Worm (Caenorhabditis elegans) whole organism, early embryonic: ENCODE measurements around the gene ceh-30.

Source experiments
- B0310.2 ChIP-seq: sonication (generic microtip); optimal IDR thresholded peaks from 2 replicates; lab custom pipeline; 2016; ENCODE audit warnings: mild to moderate bottlenecking, missing genetic modification characterization, missing compliant biosample characterization
- F13C5.2 ChIP-seq: sonication (generic microtip); optimal IDR thresholded peaks from 2 replicates; lab custom pipeline; 2017; ENCODE audit warnings: mild to moderate bottlenecking, missing genetic modification characterization, inconsistent platforms, missing compliant biosample characterization
- aly-1 ChIP-seq: sonication (generic microtip); optimal IDR thresholded peaks from 2 replicates; lab custom pipeline; 2016; ENCODE audit warnings: missing genetic modification characterization, missing compliant biosample characterization
- ama-1 ChIP-seq: fragments of 150-350 bp; optimal IDR thresholded peaks from 2 replicates; lab custom pipeline; 2014
- ceh-13 ChIP-seq: fragments of 200-800 bp; sonication (Bioruptor generic); optimal IDR thresholded peaks from 2 replicates; lab custom pipeline; 2018; ENCODE audit warnings: mild to moderate bottlenecking, missing genetic modification characterization, missing compliant biosample characterization
- ceh-36 ChIP-seq: sonication (generic microtip); optimal IDR thresholded peaks from 2 replicates; lab custom pipeline; 2016; ENCODE audit warnings: missing genetic modification characterization, inconsistent platforms, missing compliant biosample characterization
- ets-7 ChIP-seq: sonication (generic microtip); optimal IDR thresholded peaks from 2 replicates; lab custom pipeline; 2016; ENCODE audit warnings: missing genotype, missing genetic modification characterization, missing compliant biosample characterization
- flt-1 ChIP-seq: fragments of 200-800 bp; sonication (Bioruptor generic); IDR thresholded peaks from 2 replicates; pipeline ENCODE4 v1.3.6; 2022; ENCODE audit warnings: missing genetic modification characterization, missing compliant biosample characterization
- hmbx-1 ChIP-seq: sonication (generic microtip); optimal IDR thresholded peaks from 2 replicates; lab custom pipeline; 2016; ENCODE audit warnings: mild to moderate bottlenecking, missing genetic modification characterization, missing compliant biosample characterization
- hmg-4 ChIP-seq: fragments of 200-800 bp; sonication (Bioruptor generic); optimal IDR thresholded peaks from 2 replicates; lab custom pipeline; 2018; ENCODE audit warnings: mild to moderate bottlenecking, missing genetic modification characterization, missing compliant biosample characterization
- hnd-1 ChIP-seq: sonication (generic microtip); optimal IDR thresholded peaks from 2 replicates; lab custom pipeline; 2016; ENCODE audit warnings: missing genetic modification characterization, missing compliant biosample characterization
- pes-1 ChIP-seq: fragments of 200-800 bp; sonication (Bioruptor generic); IDR thresholded peaks from 2 replicates; pipeline ENCODE4 v1.3.6; 2022; ENCODE audit warnings: missing genetic modification reagents, missing genetic modification characterization, missing compliant biosample characterization
- scrt-1 ChIP-seq: fragments of 200-800 bp; sonication (Bioruptor generic); IDR thresholded peaks from 2 replicates; pipeline ENCODE4 v1.3.6; 2022; ENCODE audit warnings: missing genetic modification characterization, missing compliant biosample characterization
- sea-1 ChIP-seq: fragments of 200-800 bp; sonication (Bioruptor generic); conservative IDR thresholded peaks from 2 replicates; pipeline ENCODE4 v1.3.6; 2022; ENCODE audit warnings: missing genetic modification characterization, missing compliant biosample characterization
- tbx-11 ChIP-seq: fragments of 200-800 bp; sonication (Bioruptor generic); IDR thresholded peaks from 2 replicates; pipeline ENCODE4 v1.3.6; 2022; ENCODE audit warnings: missing genetic modification characterization, missing compliant biosample characterization
- tbx-37 ChIP-seq: fragments of 200-800 bp; sonication (Bioruptor generic); conservative IDR thresholded peaks from 2 replicates; pipeline ENCODE4 v1.3.6; 2022; ENCODE audit warnings: missing genetic modification reagents, missing genetic modification characterization, missing compliant biosample characterization
- tra-4 ChIP-seq: sonication (generic microtip); optimal IDR thresholded peaks from 2 replicates; lab custom pipeline; 2017; ENCODE audit warnings: missing genetic modification characterization, missing compliant biosample characterization

Gene ceh-30

DNA sequence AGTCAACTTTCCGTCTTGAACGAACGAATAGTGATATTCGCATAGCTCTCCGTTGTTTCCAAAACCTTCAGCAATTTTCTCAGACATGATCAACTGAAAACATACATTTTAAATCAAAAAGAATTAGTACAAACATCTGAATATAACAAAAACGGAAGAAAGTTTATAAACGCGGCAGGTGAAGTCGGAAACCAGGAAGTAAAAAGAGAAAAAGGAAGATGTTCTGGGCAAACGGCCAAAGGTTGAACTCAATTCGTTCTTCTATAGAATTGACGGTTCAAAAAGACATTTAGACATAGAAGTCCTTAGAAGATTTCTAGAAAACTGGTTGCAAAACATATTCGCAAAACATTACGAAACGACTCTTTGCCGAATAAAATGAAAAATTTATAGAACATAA lies 23.9 kb downstream of the ceh-30 start, which contains the start of gene F52E4.5:
F52E4.5 (minus strand) TSS at position 101 of the 400 bp plus-strand sequence.
- TF ChIP-seq B0310.2: no peak
- no peak for TF ChIP-seq flt-1
- TF ChIP-seq ceh-13: no peak
- no peak for TF ChIP-seq F13C5.2
- no peak for TF ChIP-seq tbx-37 (GFP tag; lab: Robert Waterston, UW)
- TF ChIP-seq hnd-1 (tag; lab: Kevin White, UChicago): no peak
- no peak for TF ChIP-seq ets-7 (tag; lab: Kevin White, UChicago)
- TF ChIP-seq hmg-4 (GFP tag; lab: Kevin White, UChicago): no peak
- no peak for TF ChIP-seq tra-4
- no peak for TF ChIP-seq tbx-11
- no peak for TF ChIP-seq ama-1 (lab: Kevin White, UChicago)
- TF ChIP-seq pes-1 (GFP tag; lab: Robert Waterston, UW): no peak
- no peak for TF ChIP-seq ceh-36
- TF ChIP-seq aly-1 (tag; lab: Kevin White, UChicago): no peak
- no peak for TF ChIP-seq sea-1
- TF ChIP-seq hmbx-1 (tag; lab: Kevin White, UChicago): no peak
- no peak for TF ChIP-seq scrt-1 (GFP tag; lab: Robert Waterston, UW)

DNA sequence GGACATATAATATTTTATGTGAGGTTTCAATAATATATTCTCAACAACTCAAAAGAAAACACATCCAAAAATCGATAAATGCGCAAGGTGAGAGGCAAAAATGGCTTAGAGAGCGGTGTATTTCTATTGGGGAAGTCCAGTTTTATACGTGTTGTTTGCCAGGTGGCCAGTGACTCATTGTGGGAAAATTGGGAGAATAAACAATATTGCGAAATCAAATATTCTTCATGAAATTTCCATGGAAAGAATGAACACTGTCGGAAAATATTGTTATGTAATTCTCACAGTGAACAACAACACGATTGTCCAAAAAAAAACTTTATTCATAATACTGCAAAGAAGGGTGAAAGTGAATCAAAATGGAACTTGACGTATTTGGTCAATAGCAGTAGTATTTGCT lies 24.3 kb downstream of the ceh-30 start:
- no peak for TF ChIP-seq pes-1 (GFP tag; lab: Robert Waterston, UW)
- no peak for TF ChIP-seq ceh-36
- no peak for TF ChIP-seq ets-7 (tag; lab: Kevin White, UChicago)
- TF ChIP-seq F13C5.2: no peak
- TF ChIP-seq tbx-37 (GFP tag; lab: Robert Waterston, UW): no peak
- no peak for TF ChIP-seq ceh-13
- TF ChIP-seq sea-1: no peak
- TF ChIP-seq scrt-1 (GFP tag; lab: Robert Waterston, UW): no peak
- no peak for TF ChIP-seq tra-4
- no peak for TF ChIP-seq ama-1 (lab: Kevin White, UChicago)
- TF ChIP-seq hmbx-1 (tag; lab: Kevin White, UChicago): no peak
- TF ChIP-seq aly-1 (tag; lab: Kevin White, UChicago): no peak
- TF ChIP-seq tbx-11: no peak
- no peak for TF ChIP-seq flt-1
- TF ChIP-seq hmg-4 (GFP tag; lab: Kevin White, UChicago): no peak
- TF ChIP-seq B0310.2: no peak
- TF ChIP-seq hnd-1 (tag; lab: Kevin White, UChicago): no peak

DNA sequence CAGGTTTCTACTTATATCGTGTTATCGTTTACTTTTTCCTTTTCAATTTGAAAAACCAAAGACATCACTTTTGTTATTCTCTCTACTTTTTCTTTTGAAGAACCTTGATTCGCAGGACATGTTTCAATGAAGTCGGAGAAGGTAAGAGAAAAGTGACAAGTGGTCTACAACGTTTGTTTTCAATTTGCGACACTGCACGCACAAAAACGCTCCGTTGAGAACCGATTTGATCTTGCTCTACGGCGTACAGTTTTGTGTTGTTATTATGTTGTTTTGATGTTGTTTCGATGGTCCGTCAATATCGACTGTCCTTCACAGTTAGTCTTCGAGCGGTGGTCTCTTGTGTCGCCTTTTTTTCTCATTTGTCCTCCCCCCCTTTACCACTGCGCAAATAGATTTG lies 26.0 kb downstream of the ceh-30 start, which contains the start of gene pccb-1:
pccb-1 (plus strand) TSS at position 127 of the 400 bp plus-strand sequence.
- TF ChIP-seq scrt-1 (GFP tag; lab: Robert Waterston, UW) (no peak), ets-7 (tag; lab: Kevin White, UChicago) (no peak), flt-1 (no peak), ceh-36 (no peak), aly-1 (tag; lab: Kevin White, UChicago) (no peak), hmbx-1 (tag; lab: Kevin White, UChicago) (no peak), sea-1 (no peak), tbx-37 (GFP tag; lab: Robert Waterston, UW) (no peak), tbx-11 (no peak), pes-1 (GFP tag; lab: Robert Waterston, UW) (no peak), ama-1 (lab: Kevin White, UChicago) (no peak), tra-4 (no peak), hmg-4 (GFP tag; lab: Kevin White, UChicago) (no peak), ceh-13 (no peak), F13C5.2 (no peak), hnd-1 (tag; lab: Kevin White, UChicago) (no peak), B0310.2 (no peak)

ce11 chrX:3089894-3090414 lies 26.6 kb downstream of the ceh-30 start:
- TF ChIP-seq aly-1 (tag; lab: Kevin White, UChicago): no peak

- TF ChIP-seq ceh-36 (no peak), sea-1 (no peak), ets-7 (tag; lab: Kevin White, UChicago) (no peak)
These were observed 27.9 kb downstream of the ceh-30 start for ce11 chrX:3091119-3091746.

DNA sequence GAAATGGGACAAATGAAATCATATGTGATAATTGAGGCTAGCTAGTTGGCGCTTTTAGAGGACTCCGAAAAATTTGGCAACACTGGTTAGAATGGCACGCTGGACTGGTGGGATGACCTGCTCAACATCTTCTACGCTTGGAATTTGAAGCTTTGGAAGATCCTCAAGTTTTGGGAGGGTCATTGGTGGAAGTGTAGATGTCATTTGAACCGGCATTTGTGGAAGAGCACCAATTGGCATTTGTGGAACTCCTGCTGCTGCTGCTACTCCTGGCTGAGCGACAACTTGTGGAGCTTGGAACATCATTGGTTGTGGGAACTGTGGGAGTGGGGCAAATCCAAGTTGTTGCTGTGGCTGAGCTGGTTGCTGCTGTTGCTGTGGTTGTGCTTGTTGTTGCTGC lies 29.1 kb downstream of the ceh-30 start:
- TF ChIP-seq B0310.2: no peak
- TF ChIP-seq ceh-36: no peak
- no peak for TF ChIP-seq scrt-1 (GFP tag; lab: Robert Waterston, UW)
- no peak for TF ChIP-seq F13C5.2
- no peak for TF ChIP-seq ets-7 (tag; lab: Kevin White, UChicago)
- no peak for TF ChIP-seq hmbx-1 (tag; lab: Kevin White, UChicago)
- TF ChIP-seq hnd-1 (tag; lab: Kevin White, UChicago): no peak
- TF ChIP-seq ceh-13: no peak
- no peak for TF ChIP-seq ama-1 (lab: Kevin White, UChicago)
- no peak for TF ChIP-seq tra-4
- TF ChIP-seq tbx-37 (GFP tag; lab: Robert Waterston, UW): no peak
- TF ChIP-seq tbx-11: no peak
- TF ChIP-seq pes-1 (GFP tag; lab: Robert Waterston, UW): no peak
- no peak for TF ChIP-seq aly-1 (tag; lab: Kevin White, UChicago)
- TF ChIP-seq hmg-4 (GFP tag; lab: Kevin White, UChicago): no peak
- TF ChIP-seq flt-1: no peak
- TF ChIP-seq sea-1: no peak

DNA sequence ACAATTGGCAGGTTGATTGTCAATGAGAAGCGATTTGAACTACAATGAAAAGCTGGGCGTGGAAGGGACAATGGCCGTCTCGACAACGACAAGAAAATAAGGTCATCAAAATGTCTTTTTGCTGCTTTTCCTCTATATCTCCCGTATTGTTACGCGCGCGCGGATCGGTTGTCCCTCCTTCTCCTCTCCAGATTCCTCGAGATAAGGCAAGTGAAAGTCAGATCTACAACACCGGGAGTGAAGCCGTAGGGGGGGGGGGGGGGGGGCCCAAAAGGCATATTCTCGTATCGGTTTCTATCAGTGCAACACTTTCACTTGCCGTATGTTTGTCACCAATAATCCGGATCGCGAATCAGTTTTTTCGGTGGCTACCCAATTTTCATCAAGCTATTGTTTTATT lies 30.9 kb downstream of the ceh-30 start, which contains the start of gene wrt-2:
wrt-2 (minus strand) TSS at position 46 of the 400 bp plus-strand sequence.
- TF ChIP-seq scrt-1 (GFP tag; lab: Robert Waterston, UW): no peak
- TF ChIP-seq sea-1: no peak
- TF ChIP-seq tbx-37 (GFP tag; lab: Robert Waterston, UW): no peak
- no peak for TF ChIP-seq ets-7 (tag; lab: Kevin White, UChicago)
- TF ChIP-seq pes-1 (GFP tag; lab: Robert Waterston, UW): no peak
- no peak for TF ChIP-seq hmbx-1 (tag; lab: Kevin White, UChicago)

DNA sequence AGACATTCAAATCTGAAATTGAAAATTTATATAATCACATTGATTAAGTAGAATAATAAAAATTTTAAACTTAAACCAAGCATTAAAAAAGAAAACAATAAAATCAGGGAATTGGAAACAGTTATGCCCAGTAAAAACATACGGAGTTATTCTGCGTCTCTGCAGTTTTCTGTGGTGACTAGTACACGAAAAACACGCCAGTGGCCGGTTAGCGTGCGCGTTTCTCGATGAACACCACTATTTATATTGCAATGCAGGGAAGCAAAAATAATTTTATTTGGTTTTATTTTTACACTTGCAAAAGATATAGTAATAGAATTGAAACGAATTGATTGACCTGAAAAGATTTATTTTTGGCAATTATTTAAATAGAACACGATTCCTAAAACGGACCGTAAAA lies 36.5 kb downstream of the ceh-30 start, which contains the start of gene sec-3:
sec-3 (minus strand) TSS at position 21 of the 400 bp plus-strand sequence.
- TF ChIP-seq hmbx-1 (tag; lab: Kevin White, UChicago): peak; percentile 19
- TF ChIP-seq ceh-13: no peak
- TF ChIP-seq ets-7 (tag; lab: Kevin White, UChicago): no peak
- TF ChIP-seq pes-1 (GFP tag; lab: Robert Waterston, UW): peak; percentile 75
- TF ChIP-seq tbx-37 (GFP tag; lab: Robert Waterston, UW): peak; percentile 29; the same call in 1 of the 2 replicates
- no peak for TF ChIP-seq ama-1 (lab: Kevin White, UChicago)
- TF ChIP-seq hnd-1 (tag; lab: Kevin White, UChicago): peak; percentile 13
- TF ChIP-seq scrt-1 (GFP tag; lab: Robert Waterston, UW): peak; percentile 58; the same call in 1 of the 2 replicates
- peak; percentile 38 for TF ChIP-seq ceh-36
- TF ChIP-seq tbx-11: 0 out of 2 replicates have a peak, but pooled peaks have one; percentile 28
- peak; percentile 65; the same call in 1 of the 2 replicates for TF ChIP-seq sea-1
- TF ChIP-seq hmg-4 (GFP tag; lab: Kevin White, UChicago): peak; percentile 55
- TF ChIP-seq tra-4: peak; percentile 13
- TF ChIP-seq F13C5.2: peak; percentile 88
- peak; percentile 45; the same call in 1 of the 2 replicates for TF ChIP-seq flt-1
- no peak for TF ChIP-seq B0310.2
- TF ChIP-seq aly-1 (tag; lab: Kevin White, UChicago): no peak
